Fruit fly (Drosophila melanogaster): ENCODE measurements around the gene CG33116.

CG33116 gene

dm6 chr2L:19572496-19573317, 39.4 kb downstream of the CG33116 start (continued):
- TF ChIP-seq CG11560 (tag; IDR thresholded peaks at IDR 0.05) (no peak), NK7.1 (GFP tag; optimal IDR thresholded peaks at IDR 0.05) (peak; percentile 46), CG1832 (GFP tag; optimal IDR thresholded peaks at IDR 0.05) (no peak), trh (GFP tag; optimal IDR thresholded peaks at IDR 0.05) (no peak), nau (GFP tag; optimal IDR thresholded peaks at IDR 0.05) (no peak), CG6854 (GFP tag; optimal IDR thresholded peaks at IDR 0.05) (peak; percentile 51), p53 (GFP tag; optimal IDR thresholded peaks at IDR 0.05) (no peak), pb (GFP tag; optimal IDR thresholded peaks at IDR 0.05) (no peak), CG18011 (GFP tag; optimal IDR thresholded peaks at IDR 0.05) (peak; percentile 27), dmrt99B (tag; optimal IDR thresholded peaks at IDR 0.05) (peak; percentile 79), GATAe (GFP tag; conservative IDR thresholded peaks at IDR 0.05) (no peak; the same call in 1 of the 2 replicates), kah (GFP tag; optimal IDR thresholded peaks at IDR 0.05) (no peak), hkb (optimal IDR thresholded peaks at IDR 0.05) (no peak), hkb (GFP tag; IDR thresholded peaks at IDR 0.05) (peak; percentile 72), CG14667 (GFP tag; IDR thresholded peaks at IDR 0.05) (peak; percentile 43; the same call in 1 of the 2 replicates), tap (tag; optimal IDR thresholded peaks at IDR 0.05) (peak; percentile 43), Sox100B (GFP tag; optimal IDR thresholded peaks at IDR 0.05) (peak; percentile 55), CG8388 (GFP tag; optimal IDR thresholded peaks at IDR 0.05) (peak; percentile 53), slou (GFP tag; optimal IDR thresholded peaks at IDR 0.05) (peak; percentile 37), fru (optimal IDR thresholded peaks at IDR 0.05) (no peak), CG3065 (GFP tag; optimal IDR thresholded peaks at IDR 0.05) (no peak), ham (GFP tag; IDR thresholded peaks at IDR 0.05) (no peak), aop (GFP tag; IDR thresholded peaks at IDR 0.05) (0 out of 2 replicates have a peak, but pooled peaks have one; percentile 42), en (GFP tag; optimal IDR thresholded peaks at IDR 0.05) (no peak), disco-r (GFP tag; optimal IDR thresholded peaks at IDR 0.05) (peak; percentile 45), seq (GFP tag; IDR thresholded peaks at IDR 0.05) (no peak), CG16863 (GFP tag; optimal IDR thresholded peaks at IDR 0.05) (peak; percentile 27), otp (GFP tag; IDR thresholded peaks at IDR 0.05) (no peak; the same call in 2 of the 3 replicates), Scr (GFP tag; IDR thresholded peaks at IDR 0.05; ENCODE audit: partially characterized antibody) (no peak), tgo (GFP tag; IDR thresholded peaks at IDR 0.05) (peak; percentile 62; the same call in 2 of the 3 replicates), CG12219 (GFP tag; optimal IDR thresholded peaks at IDR 0.05) (peak; percentile 53), CG11085 (GFP tag; IDR thresholded peaks at IDR 0.05) (0 out of 2 replicates have a peak, but pooled peaks have one; percentile 14), CG12744 (GFP tag; optimal IDR thresholded peaks at IDR 0.05) (no peak), nmo (GFP tag; optimal IDR thresholded peaks at IDR 0.05) (peak; percentile 52), CG13296 (GFP tag; optimal IDR thresholded peaks at IDR 0.05) (peak; percentile 72), Opbp (GFP tag; IDR thresholded peaks at IDR 0.05; ENCODE audit: partially characterized antibody) (no peak; the same call in 2 of the 3 replicates), CG8924 (tag; optimal IDR thresholded peaks at IDR 0.05) (peak; percentile 65), CG2875 (GFP tag; optimal IDR thresholded peaks at IDR 0.05) (peak; percentile 19), lov (optimal IDR thresholded peaks at IDR 0.05) (no peak), lov (GFP tag; IDR thresholded peaks at IDR 0.05) (no peak), CG10543 (GFP tag; optimal IDR thresholded peaks at IDR 0.05) (peak; percentile 52), twi (tag; optimal IDR thresholded peaks at IDR 0.05) (peak; percentile 66), sd (tag; optimal IDR thresholded peaks at IDR 0.05) (no peak), zen (tag; optimal IDR thresholded peaks at IDR 0.05) (no peak), CG8944 (GFP tag; optimal IDR thresholded peaks at IDR 0.05) (no peak), H2.0 (GFP tag; IDR thresholded peaks at IDR 0.05) (peak; percentile 40; the same call in 1 of the 2 replicates), trem (tag; optimal IDR thresholded peaks at IDR 0.05) (peak; percentile 27), cad (GFP tag; optimal IDR thresholded peaks at IDR 0.05) (no peak), gem (tag; optimal IDR thresholded peaks at IDR 0.05) (peak; percentile 78), CG9609 (GFP tag; optimal IDR thresholded peaks at IDR 0.05) (peak; percentile 47)
